Worm (Caenorhabditis elegans) whole organism, young adult: Measurements from ENCODE around the gene M03C11.1.

ENCODE experiments used
- D2030.7 ChIP-seq: fragments of 200-800 bp; sonication (Bioruptor generic); IDR thresholded peaks from 2 replicates; pipeline ENCODE4 v1.3.6; 2022; ENCODE audit warnings: missing genetic modification reagents, missing genetic modification characterization, missing compliant biosample characterization
- F33H1.4 ChIP-seq: fragments of 200-800 bp; sonication (Bioruptor generic); IDR thresholded peaks from 2 replicates; pipeline ENCODE4 v1.3.6; 2022; ENCODE audit warnings: missing genetic modification reagents, missing genetic modification characterization, missing compliant biosample characterization
- F52B5.7 ChIP-seq: sonication (generic microtip); optimal IDR thresholded peaks from 2 replicates; lab custom pipeline; 2016; ENCODE audit warnings: mild to moderate bottlenecking, missing genetic modification characterization, missing compliant biosample characterization
- F55B11.4 ChIP-seq: sonication (generic microtip); optimal IDR thresholded peaks from 2 replicates; lab custom pipeline; 2016; ENCODE audit warnings: missing compliant biosample characterization, missing genetic modification characterization, borderline replicate concordance; ENCODE audit not compliant: insufficient read depth
- F57A8.1 ChIP-seq: fragments of 200-800 bp; sonication (Bioruptor generic); optimal IDR thresholded peaks from 2 replicates; lab custom pipeline; 2018; ENCODE audit warnings: mild to moderate bottlenecking, missing genetic modification characterization, moderate library complexity, missing compliant biosample characterization
- K11D2.4 ChIP-seq: fragments of 200-800 bp; sonication (Bioruptor generic); IDR thresholded peaks from 2 replicates; pipeline ENCODE4 v1.3.6; 2022; ENCODE audit warnings: missing genetic modification reagents, missing genetic modification characterization, missing compliant biosample characterization
- T26A5.8 ChIP-seq: sonication (generic microtip); optimal IDR thresholded peaks from 2 replicates; lab custom pipeline; 2016; ENCODE audit warnings: missing genetic modification characterization, missing compliant biosample characterization
- aptf-2 ChIP-seq: fragments of 200-800 bp; sonication (Bioruptor generic); conservative IDR thresholded peaks from 2 replicates; pipeline ENCODE4 v1.3.6; 2022; ENCODE audit warnings: missing genetic modification reagents, missing genetic modification characterization, missing compliant biosample characterization
- atf-7 ChIP-seq: sonication (generic microtip); optimal IDR thresholded peaks from 2 replicates; lab custom pipeline; 2017; ENCODE audit warnings: mild to moderate bottlenecking, missing genetic modification characterization, missing compliant biosample characterization
- athp-1 ChIP-seq: sonication (generic microtip); optimal IDR thresholded peaks from 2 replicates; lab custom pipeline; 2017; ENCODE audit warnings: mild to moderate bottlenecking, missing genetic modification characterization, missing compliant biosample characterization
- attf-5 ChIP-seq: fragments of 200-800 bp; sonication (Bioruptor generic); optimal IDR thresholded peaks from 2 replicates; lab custom pipeline; 2018; ENCODE audit warnings: mild to moderate bottlenecking, missing genetic modification characterization, missing compliant biosample characterization
- attf-6 ChIP-seq: fragments of 200-800 bp; sonication (Bioruptor generic); IDR thresholded peaks from 2 replicates; pipeline ENCODE4 v1.3.6; 2022; ENCODE audit warnings: missing genetic modification reagents, missing genetic modification characterization, missing compliant biosample characterization
- bed-2 ChIP-seq: fragments of 200-800 bp; sonication (Bioruptor generic); IDR thresholded peaks from 2 replicates; pipeline ENCODE4 v1.3.6; 2022; ENCODE audit warnings: missing genetic modification reagents, missing genetic modification characterization, missing compliant biosample characterization
- cebp-1 ChIP-seq, 2 experiments: fragments of 200-800 bp in 1 of 2; sonication (Bioruptor generic) in 1 of 2; sonication (generic microtip) in 1 of 2; IDR thresholded peaks in 1 of 2; optimal IDR thresholded peaks in 1 of 2; 2 replicates each; pipeline versions ENCODE4 v1.3.6 to Lab custom; 2017 to 2022; ENCODE audit warnings: missing compliant biosample characterization in 2 of 2, missing genetic modification characterization in 2 of 2, mild to moderate bottlenecking in 1 of 2, missing genetic modification reagents in 1 of 2, moderate library complexity in 1 of 2
- cebp-2 ChIP-seq: fragments of 200-800 bp; sonication (Bioruptor generic); IDR thresholded peaks from 2 replicates; pipeline ENCODE4 v1.3.6; 2022; ENCODE audit warnings: missing genetic modification characterization, missing compliant biosample characterization
- ceh-40 ChIP-seq: fragments of 200-800 bp; sonication (Bioruptor generic); IDR thresholded peaks from 2 replicates; pipeline ENCODE4 v1.3.6; 2022; ENCODE audit warnings: missing genetic modification characterization, missing compliant biosample characterization
- die-1 ChIP-seq: sonication (generic microtip); optimal IDR thresholded peaks from 2 replicates; lab custom pipeline; 2016; ENCODE audit warnings: missing genotype, mild to moderate bottlenecking, missing genetic modification characterization, missing compliant biosample characterization
- dpl-1 ChIP-seq: fragments of 150-350 bp; optimal IDR thresholded peaks from 2 replicates; lab custom pipeline; 2014; ENCODE audit warnings: missing biosample characterization, missing genetic modification reagents, missing genetic modification characterization
- egl-18 ChIP-seq: fragments of 200-800 bp; sonication (Bioruptor generic); IDR thresholded peaks from 2 replicates; pipeline ENCODE4 v1.3.6; 2022; ENCODE audit warnings: missing genetic modification reagents, missing genetic modification characterization, missing compliant biosample characterization
- ekl-4 ChIP-seq: fragments of 200-800 bp; sonication (Bioruptor generic); IDR thresholded peaks from 2 replicates; pipeline ENCODE4 v1.3.6; 2022; ENCODE audit warnings: missing genetic modification reagents, missing genetic modification characterization, missing compliant biosample characterization
- him-1 ChIP-seq: sonication (generic microtip); optimal IDR thresholded peaks from 2 replicates; lab custom pipeline; 2016; ENCODE audit warnings: missing genotype, missing genetic modification reagents, missing genetic modification characterization, missing compliant biosample characterization
- let-607 ChIP-seq, 2 experiments: fragments of 200-800 bp in 1 of 2; sonication (Bioruptor generic) in 1 of 2; sonication (generic microtip) in 1 of 2; optimal IDR thresholded peaks; 2 replicates each; lab custom pipeline; 2016 to 2018; ENCODE audit warnings: mild to moderate bottlenecking in 2 of 2, missing compliant biosample characterization in 2 of 2, missing genetic modification characterization in 2 of 2, moderate library complexity in 2 of 2, missing genotype in 1 of 2
- lin-26 ChIP-seq: fragments of 200-800 bp; sonication (Bioruptor generic); IDR thresholded peaks from 2 replicates; pipeline ENCODE4 v1.3.6; 2022; ENCODE audit warnings: missing genetic modification reagents, missing genetic modification characterization, missing compliant biosample characterization
- lin-54 ChIP-seq: fragments of 200-800 bp; sonication (Bioruptor generic); optimal IDR thresholded peaks from 2 replicates; lab custom pipeline; 2018; ENCODE audit warnings: mild to moderate bottlenecking, missing genetic modification characterization, missing compliant biosample characterization
- lsl-1 ChIP-seq: fragments of 200-800 bp; sonication (Bioruptor generic); optimal IDR thresholded peaks from 2 replicates; lab custom pipeline; 2018; ENCODE audit warnings: mild to moderate bottlenecking, missing genetic modification characterization, moderate library complexity, missing compliant biosample characterization
- madf-6 ChIP-seq: fragments of 200-800 bp; sonication (Bioruptor generic); IDR thresholded peaks from 2 replicates; pipeline ENCODE4 v1.3.6; 2022; ENCODE audit warnings: missing genetic modification reagents, missing genetic modification characterization, missing compliant biosample characterization
- mes-4 ChIP-seq: sonication (generic microtip); optimal IDR thresholded peaks from 2 replicates; lab custom pipeline; 2016; ENCODE audit warnings: missing genotype, missing genetic modification characterization, missing compliant biosample characterization
- mxl-1 ChIP-seq: sonication (generic microtip); optimal IDR thresholded peaks from 2 replicates; lab custom pipeline; 2016; ENCODE audit warnings: missing genetic modification characterization, missing compliant biosample characterization
- nfya-1 ChIP-seq: sonication (generic microtip); optimal IDR thresholded peaks from 2 replicates; lab custom pipeline; 2017; ENCODE audit warnings: antibody characterized with exemption, missing compliant biosample characterization, missing genetic modification characterization, borderline replicate concordance; ENCODE audit not compliant: insufficient read depth
- nhr-120 ChIP-seq: fragments of 200-800 bp; sonication (Bioruptor generic); IDR thresholded peaks from 2 replicates; pipeline ENCODE4 v1.3.6; 2022; ENCODE audit warnings: missing genetic modification characterization, missing compliant biosample characterization
- rpc-1 ChIP-seq, 2 experiments: fragments of 150-350 bp in 1 of 2; sonication (generic microtip) in 1 of 2; optimal IDR thresholded peaks; 2 replicates each; lab custom pipeline; 2014 to 2018; ENCODE audit warnings: missing biosample characterization in 1 of 2, missing genetic modification characterization in 1 of 2, missing genetic modification reagents in 1 of 2, missing genotype in 1 of 2
- snpc-1.3 ChIP-seq: sonication (generic microtip); optimal IDR thresholded peaks from 2 replicates; lab custom pipeline; 2017; ENCODE audit warnings: missing genetic modification characterization, mild to moderate bottlenecking, missing compliant biosample characterization, antibody characterized with exemption, moderate library complexity, missing genotype, missing genetic modification reagents; ENCODE audit not compliant: insufficient read depth
- snpc-4 ChIP-seq, 5 experiments: fragments of 150-350 bp in 1 of 5; sonication (generic microtip) in 4 of 5; optimal IDR thresholded peaks; 2 replicates each; lab custom pipeline; 2014 to 2018; ENCODE audit warnings: missing genetic modification characterization in 5 of 5, missing biosample characterization in 3 of 5, antibody characterized with exemption in 2 of 5, mild to moderate bottlenecking in 2 of 5, missing compliant biosample characterization in 2 of 5, missing genotype in 2 of 5, moderate library complexity in 2 of 5, missing genetic modification reagents in 1 of 5
- tbp1 ChIP-seq: fragments of 200-800 bp; sonication (Bioruptor generic); optimal IDR thresholded peaks from 2 replicates; lab custom pipeline; 2018; ENCODE audit warnings: mild to moderate bottlenecking, missing genetic modification characterization, missing compliant biosample characterization
- unc-130 ChIP-seq: sonication (generic microtip); optimal IDR thresholded peaks from 2 replicates; lab custom pipeline; 2016; ENCODE audit warnings: missing genetic modification reagents, missing genetic modification characterization, missing compliant biosample characterization
- unc-62 ChIP-seq: fragments of 150-350 bp; optimal IDR thresholded peaks from 2 replicates; lab custom pipeline; 2014; ENCODE audit warnings: missing biosample characterization, missing genetic modification reagents, missing genetic modification characterization
- xnd-1 ChIP-seq: sonication (generic microtip); optimal IDR thresholded peaks from 2 replicates; lab custom pipeline; 2016; ENCODE audit warnings: missing genotype, missing genetic modification reagents, missing genetic modification characterization, missing compliant biosample characterization
- zim-3 ChIP-seq: sonication (generic microtip); optimal IDR thresholded peaks from 2 replicates; lab custom pipeline; 2017; ENCODE audit warnings: mild to moderate bottlenecking, missing genetic modification characterization, moderate library complexity, missing compliant biosample characterization
- ztf-18 ChIP-seq: sonication (generic microtip); optimal IDR thresholded peaks from 2 replicates; lab custom pipeline; 2016; ENCODE audit warnings: missing genotype, mild to moderate bottlenecking, missing genetic modification characterization, missing compliant biosample characterization
- ztf-22 ChIP-seq: fragments of 200-800 bp; sonication (Bioruptor generic); optimal IDR thresholded peaks from 2 replicates; lab custom pipeline; 2018; ENCODE audit warnings: mild to moderate bottlenecking, missing genetic modification characterization, moderate library complexity, missing compliant biosample characterization
- ztf-25 ChIP-seq: fragments of 200-800 bp; sonication (Bioruptor generic); IDR thresholded peaks from 2 replicates; pipeline ENCODE4 v1.3.6; 2022; ENCODE audit warnings: missing genetic modification reagents, missing genetic modification characterization, missing compliant biosample characterization
- ztf-3 ChIP-seq: fragments of 200-800 bp; sonication (Bioruptor generic); optimal IDR thresholded peaks from 2 replicates; lab custom pipeline; 2018; ENCODE audit warnings: mild to moderate bottlenecking, missing genetic modification characterization, missing compliant biosample characterization

M03C11.1 gene

DNA sequence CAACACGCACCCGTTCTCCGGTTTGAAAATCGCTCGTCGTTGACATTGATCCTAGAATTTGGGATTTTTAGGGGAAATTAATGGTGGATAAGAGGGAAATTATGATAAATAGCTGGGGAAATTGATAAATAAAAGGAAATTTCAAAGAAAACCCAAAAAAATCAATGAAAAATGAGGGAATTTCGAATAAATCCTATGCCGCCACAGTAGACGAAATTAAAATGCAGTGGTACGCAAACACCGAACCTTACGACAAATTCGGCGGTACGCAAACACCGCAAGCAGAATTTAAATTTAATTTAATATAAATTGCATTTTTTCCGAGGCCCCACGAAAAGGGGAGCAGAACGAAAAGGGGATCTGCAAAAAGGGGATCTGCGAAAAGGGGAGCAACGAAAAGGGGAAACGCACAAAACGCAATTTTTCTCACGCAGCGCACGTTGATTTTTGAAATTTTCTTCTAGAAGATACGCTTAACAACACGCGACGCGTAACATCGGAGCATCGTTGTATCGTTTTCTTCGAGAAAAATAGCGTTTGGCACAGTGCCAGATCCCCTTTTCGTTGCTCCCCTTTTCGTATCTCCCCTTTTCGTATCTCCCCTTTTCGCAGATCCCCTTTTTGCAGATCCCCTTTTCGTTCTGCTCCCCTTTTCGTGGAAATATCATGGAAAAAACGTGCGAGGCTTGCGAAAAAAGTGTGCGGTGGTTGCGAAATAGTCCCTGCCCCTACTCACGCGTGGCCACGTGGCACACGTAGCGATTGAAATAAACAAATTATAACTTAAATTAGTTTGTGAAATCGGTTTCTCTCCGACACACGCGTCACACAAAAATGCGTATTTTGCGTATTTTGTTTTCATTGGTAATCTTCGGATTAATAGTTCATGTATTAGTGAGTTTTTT, 40.3 kb upstream of the M03C11.1 start, which contains the start of the genes smrd-1 and enu-3.1 (continued):
- TF ChIP-seq ztf-25 (GFP tag; lab: Robert Waterston, UW), result 0 out of 2 replicates have a peak, but pooled peaks have one; percentile 37
- TF ChIP-seq cebp-1 (GFP tag; IDR thresholded peaks at IDR 0.05; lab: Robert Waterston, UW), result peak; percentile 59
- TF ChIP-seq cebp-1 (tag; optimal IDR thresholded peaks at IDR 0.05; lab: Kevin White, UChicago), result peak; percentile 57
- peak; percentile 92 for TF ChIP-seq D2030.7
- TF ChIP-seq ztf-18, result peak; percentile 65
- peak; percentile 58; the same call in 1 of the 2 replicates for TF ChIP-seq K11D2.4 (GFP tag; lab: Robert Waterston, UW)
- TF ChIP-seq let-607 (tag; optimal IDR thresholded peaks at IDR 0.05; lab: Kevin White, UChicago), result peak in 1 of 2 experiments; percentile 22
- peak; percentile 22 for TF ChIP-seq xnd-1
- peak; percentile 27 for TF ChIP-seq unc-130 (GFP tag; lab: Kevin White, UChicago)
- TF ChIP-seq ekl-4 (GFP tag; lab: Robert Waterston, UW), result peak; percentile 76
- TF ChIP-seq lin-54 (GFP tag; lab: Kevin White, UChicago), result peak; percentile 87
- peak; percentile 83 for TF ChIP-seq attf-5 (GFP tag; lab: Kevin White, UChicago)

DNA sequence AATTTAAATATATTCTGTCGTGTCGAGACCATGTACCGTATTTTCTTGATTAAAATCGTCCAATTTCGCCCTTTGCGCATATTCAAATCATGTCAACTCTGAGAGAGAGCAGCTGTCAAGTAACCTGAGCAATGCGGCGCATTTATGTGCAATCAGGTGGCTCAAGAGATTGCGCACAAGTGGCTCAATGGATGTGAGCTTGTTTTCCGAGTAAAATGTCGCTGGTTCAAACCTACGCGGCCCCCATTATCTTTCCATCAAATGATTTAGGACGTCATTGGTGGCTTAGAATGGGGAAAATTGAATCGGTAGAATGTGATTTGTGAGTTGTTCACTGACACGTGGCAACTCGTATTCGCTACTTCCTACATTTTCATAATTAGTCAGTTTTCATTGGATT, 36.2 kb upstream of the M03C11.1 start:
- TF ChIP-seq die-1 (tag; lab: Kevin White, UChicago), result peak; percentile 27
- no peak for TF ChIP-seq unc-62 (GFP tag; lab: Kevin White, UChicago)
- no peak for TF ChIP-seq nhr-120 (GFP tag; lab: Robert Waterston, UW)
- no peak for TF ChIP-seq aptf-2
- TF ChIP-seq lin-26 (GFP tag; lab: Robert Waterston, UW), result 0 out of 2 replicates have a peak, but pooled peaks have one; percentile 49
- TF ChIP-seq zim-3, result no peak
- no peak for TF ChIP-seq mes-4 (tag; lab: Kevin White, UChicago)
- TF ChIP-seq F55B11.4, result no peak
- TF ChIP-seq cebp-2 (GFP tag; lab: Robert Waterston, UW), result no peak
- TF ChIP-seq cebp-1 (GFP tag; IDR thresholded peaks at IDR 0.05; lab: Robert Waterston, UW), result no peak
- TF ChIP-seq cebp-1 (tag; optimal IDR thresholded peaks at IDR 0.05; lab: Kevin White, UChicago), result no peak
- no peak for TF ChIP-seq snpc-1.3 (tag; lab: Kevin White, UChicago)
- peak; percentile 25 for TF ChIP-seq lsl-1
- 0 out of 2 replicates have a peak, but pooled peaks have one; percentile 29 for TF ChIP-seq madf-6 (GFP tag; lab: Robert Waterston, UW)
- peak; percentile 82 for TF ChIP-seq tbp1
- TF ChIP-seq nfya-1 (tag; lab: Kevin White, UChicago), result no peak
- TF ChIP-seq snpc-4 (GFP tag; optimal IDR thresholded peaks at IDR 0.05; lab: Kevin White, UChicago), result no peak
- TF ChIP-seq snpc-4 (tag; optimal IDR thresholded peaks at IDR 0.05; lab: Kevin White, UChicago), result no peak
- TF ChIP-seq attf-6 (GFP tag; lab: Robert Waterston, UW), result no peak
- TF ChIP-seq let-607 (tag; optimal IDR thresholded peaks at IDR 0.05; lab: Kevin White, UChicago), result no peak
- no peak for TF ChIP-seq ztf-3 (GFP tag; lab: Kevin White, UChicago)
- TF ChIP-seq attf-5 (GFP tag; lab: Kevin White, UChicago), result no peak
- no peak for TF ChIP-seq dpl-1
- TF ChIP-seq him-1 (tag; lab: Kevin White, UChicago), result no peak
- TF ChIP-seq F57A8.1 (GFP tag; lab: Kevin White, UChicago), result no peak
- TF ChIP-seq mxl-1 (tag; lab: Kevin White, UChicago), result no peak
- no peak for TF ChIP-seq bed-2 (GFP tag; lab: Robert Waterston, UW)
- TF ChIP-seq ztf-22 (GFP tag; lab: Kevin White, UChicago), result no peak
- TF ChIP-seq rpc-1 (optimal IDR thresholded peaks at IDR 0.05; lab: Kevin White, UChicago), result peak; percentile 48
- TF ChIP-seq rpc-1 (tag; optimal IDR thresholded peaks at IDR 0.05; lab: Kevin White, UChicago), result peak; percentile 68
- TF ChIP-seq egl-18 (GFP tag; lab: Robert Waterston, UW), result no peak
- no peak for TF ChIP-seq ztf-18
- TF ChIP-seq F52B5.7, result no peak
- no peak for TF ChIP-seq T26A5.8 (tag; lab: Kevin White, UChicago)
- no peak for TF ChIP-seq D2030.7
- no peak for TF ChIP-seq F33H1.4 (GFP tag; lab: Robert Waterston, UW)
- TF ChIP-seq xnd-1, result no peak
- TF ChIP-seq ceh-40 (GFP tag; lab: Robert Waterston, UW), result no peak
- no peak for TF ChIP-seq atf-7 (tag; lab: Kevin White, UChicago)
- TF ChIP-seq athp-1 (tag; lab: Kevin White, UChicago), result no peak
